Worm (Caenorhabditis elegans): ENCODE data around the gene Y113G7A.16.

Y113G7A.16 gene

DNA sequence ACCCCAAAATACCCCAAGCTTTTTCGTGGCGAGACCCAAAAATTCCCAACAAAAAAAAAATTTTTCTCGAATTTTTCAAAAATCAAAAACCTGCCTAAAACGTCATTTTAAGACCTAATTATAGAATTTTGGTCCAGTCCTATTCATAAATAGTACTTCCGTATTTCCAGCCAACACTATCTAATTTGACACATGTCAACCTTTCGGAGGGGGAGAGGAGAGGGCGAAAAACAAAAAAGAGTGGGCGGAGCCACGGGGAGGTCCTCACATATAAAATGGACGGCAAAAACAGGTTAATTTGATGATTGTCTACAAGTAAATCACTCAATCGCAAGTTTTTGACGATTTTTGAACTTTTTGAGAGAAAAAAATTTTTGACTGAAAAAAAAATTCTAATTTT lies at the start of gene Y113G7A.16:
Gene Y113G7A.16, plus strand, starts transcription at position 301 of the 400 bp plus-strand sequence.
- TF ChIP-seq ztf-23 (GFP tag; IDR thresholded peaks at IDR 0.05) (no peak), ztf-29 (GFP tag; IDR thresholded peaks at IDR 0.05) (no peak), tab-1 (GFP tag; IDR thresholded peaks at IDR 0.05) (no peak), med-1 (GFP tag; optimal IDR thresholded peaks at IDR 0.05; ENCODE audit: insufficient read depth) (no peak), ref-1 (GFP tag; conservative IDR thresholded peaks at IDR 0.05) (no peak), klf-2 (GFP tag; conservative IDR thresholded peaks at IDR 0.05) (no peak), T22C8.4 (GFP tag; IDR thresholded peaks at IDR 0.05) (no peak), cog-1 (tag; optimal IDR thresholded peaks at IDR 0.05) (no peak), flt-1 (GFP tag; IDR thresholded peaks at IDR 0.05) (no peak)

DNA sequence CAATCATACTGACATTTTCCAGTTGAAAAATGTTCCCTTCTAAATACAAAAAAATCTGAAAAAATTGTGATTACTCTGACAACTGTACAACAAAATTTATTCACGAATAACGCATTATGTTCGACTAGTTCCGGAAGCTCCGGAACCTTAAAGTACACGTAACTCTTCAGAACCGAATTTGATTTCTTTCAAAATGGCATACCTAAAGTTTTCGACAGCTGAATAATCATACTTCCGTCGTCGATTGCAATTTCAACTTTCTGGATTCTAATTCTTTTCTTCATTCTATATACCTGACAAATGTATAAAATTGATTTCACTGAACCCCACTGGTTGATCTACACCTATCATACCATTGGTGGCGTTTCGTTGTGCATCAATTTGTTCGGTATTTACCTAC lies 49.7 kb upstream of the Y113G7A.16 start, which contains the start of gene sri-67:
Gene sri-67, plus strand, starts transcription at position 301 of the 400 bp plus-strand sequence.
- no peak for TF ChIP-seq ref-1 (GFP tag; conservative IDR thresholded peaks at IDR 0.05)
- no peak for TF ChIP-seq cog-1 (tag; optimal IDR thresholded peaks at IDR 0.05)
- no peak for TF ChIP-seq ztf-23 (GFP tag; IDR thresholded peaks at IDR 0.05)
- TF ChIP-seq flt-1 (GFP tag; IDR thresholded peaks at IDR 0.05), result no peak
- TF ChIP-seq T22C8.4 (GFP tag; IDR thresholded peaks at IDR 0.05), result no peak
- no peak for TF ChIP-seq ztf-29 (GFP tag; IDR thresholded peaks at IDR 0.05)

DNA sequence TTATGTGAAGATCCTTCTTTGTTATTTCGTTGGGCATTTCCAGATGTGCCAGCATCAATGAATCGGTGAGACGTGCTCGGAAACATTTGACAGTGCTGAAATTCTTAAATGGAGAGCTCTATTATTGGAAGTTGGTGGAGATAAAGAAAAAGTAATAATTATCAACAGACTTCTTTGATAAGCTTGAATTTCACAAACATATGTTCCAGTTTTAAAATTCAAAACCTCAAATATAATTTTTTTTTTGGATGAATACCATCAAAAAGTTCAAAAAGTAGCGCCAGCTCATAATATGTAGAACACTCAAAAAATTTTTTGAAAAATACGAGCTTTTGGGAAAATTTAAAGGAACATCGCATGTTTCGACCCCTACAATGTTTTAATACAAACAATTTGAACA lies 43.3 kb upstream of the Y113G7A.16 start, which contains the start of gene Y60A3A.25:
Gene Y60A3A.25, minus strand, starts transcription at position 101 of the 400 bp plus-strand sequence.
- TF ChIP-seq ztf-23 (GFP tag; IDR thresholded peaks at IDR 0.05), result no peak
- no peak for TF ChIP-seq cog-1 (tag; optimal IDR thresholded peaks at IDR 0.05)
- TF ChIP-seq ref-1 (GFP tag; conservative IDR thresholded peaks at IDR 0.05), result no peak
- TF ChIP-seq tab-1 (GFP tag; IDR thresholded peaks at IDR 0.05), result no peak
- no peak for TF ChIP-seq med-1 (GFP tag; optimal IDR thresholded peaks at IDR 0.05; ENCODE audit: insufficient read depth)
- no peak for TF ChIP-seq ztf-29 (GFP tag; IDR thresholded peaks at IDR 0.05)
- TF ChIP-seq klf-2 (GFP tag; conservative IDR thresholded peaks at IDR 0.05), result no peak
- TF ChIP-seq flt-1 (GFP tag; IDR thresholded peaks at IDR 0.05), result no peak
- TF ChIP-seq T22C8.4 (GFP tag; IDR thresholded peaks at IDR 0.05), result no peak

DNA sequence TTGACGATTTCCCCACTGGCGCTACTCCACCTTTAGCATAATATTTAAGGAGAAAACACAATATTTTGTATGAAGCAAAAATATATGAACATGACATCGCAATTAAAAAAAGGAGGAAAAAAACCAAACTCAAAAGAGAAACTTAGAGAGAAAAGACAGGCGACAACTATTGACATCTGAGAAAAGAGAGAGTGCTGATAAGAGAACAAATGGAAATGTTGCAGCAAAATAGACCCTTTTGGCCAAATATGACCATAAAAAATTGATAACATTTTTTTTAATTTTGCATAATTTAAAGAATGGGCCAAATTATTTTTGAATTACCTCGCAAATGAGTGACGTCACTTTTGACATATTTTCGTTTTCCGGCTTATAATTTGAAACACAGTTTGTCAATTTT lies 42.7 kb upstream of the Y113G7A.16 start:
- TF ChIP-seq cog-1 (tag; optimal IDR thresholded peaks at IDR 0.05), result no peak
- TF ChIP-seq ref-1 (GFP tag; conservative IDR thresholded peaks at IDR 0.05), result no peak
- no peak for TF ChIP-seq ztf-23 (GFP tag; IDR thresholded peaks at IDR 0.05)
- no peak for TF ChIP-seq tab-1 (GFP tag; IDR thresholded peaks at IDR 0.05)
- TF ChIP-seq flt-1 (GFP tag; IDR thresholded peaks at IDR 0.05), result no peak
- TF ChIP-seq ztf-29 (GFP tag; IDR thresholded peaks at IDR 0.05), result no peak
- no peak for TF ChIP-seq med-1 (GFP tag; optimal IDR thresholded peaks at IDR 0.05; ENCODE audit: insufficient read depth)
- no peak for TF ChIP-seq T22C8.4 (GFP tag; IDR thresholded peaks at IDR 0.05)
- TF ChIP-seq klf-2 (GFP tag; conservative IDR thresholded peaks at IDR 0.05), result no peak

DNA sequence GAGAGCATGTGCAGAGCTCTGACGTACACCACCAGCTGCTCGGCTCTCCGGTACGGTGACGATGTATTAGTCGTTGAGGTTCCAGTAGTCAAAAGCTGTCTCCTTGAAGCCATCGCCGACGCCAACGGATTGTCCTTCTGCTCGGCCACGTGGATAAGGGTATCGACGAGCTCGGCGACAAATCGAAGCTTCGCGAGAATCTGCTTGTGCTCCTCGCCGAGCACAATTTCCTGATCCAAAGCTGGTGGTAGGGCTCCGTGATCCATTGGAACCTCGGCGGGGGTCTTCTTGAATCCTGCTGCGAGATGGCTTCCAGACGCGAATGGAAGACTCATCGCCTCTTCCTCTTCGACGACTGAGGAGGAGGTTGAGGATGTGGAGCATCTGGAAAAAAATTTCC lies 39.9 kb upstream of the Y113G7A.16 start:
- TF ChIP-seq klf-2 (GFP tag; conservative IDR thresholded peaks at IDR 0.05), result no peak
- no peak for TF ChIP-seq flt-1 (GFP tag; IDR thresholded peaks at IDR 0.05)
- no peak for TF ChIP-seq tab-1 (GFP tag; IDR thresholded peaks at IDR 0.05)
- no peak for TF ChIP-seq med-1 (GFP tag; optimal IDR thresholded peaks at IDR 0.05; ENCODE audit: insufficient read depth)

DNA sequence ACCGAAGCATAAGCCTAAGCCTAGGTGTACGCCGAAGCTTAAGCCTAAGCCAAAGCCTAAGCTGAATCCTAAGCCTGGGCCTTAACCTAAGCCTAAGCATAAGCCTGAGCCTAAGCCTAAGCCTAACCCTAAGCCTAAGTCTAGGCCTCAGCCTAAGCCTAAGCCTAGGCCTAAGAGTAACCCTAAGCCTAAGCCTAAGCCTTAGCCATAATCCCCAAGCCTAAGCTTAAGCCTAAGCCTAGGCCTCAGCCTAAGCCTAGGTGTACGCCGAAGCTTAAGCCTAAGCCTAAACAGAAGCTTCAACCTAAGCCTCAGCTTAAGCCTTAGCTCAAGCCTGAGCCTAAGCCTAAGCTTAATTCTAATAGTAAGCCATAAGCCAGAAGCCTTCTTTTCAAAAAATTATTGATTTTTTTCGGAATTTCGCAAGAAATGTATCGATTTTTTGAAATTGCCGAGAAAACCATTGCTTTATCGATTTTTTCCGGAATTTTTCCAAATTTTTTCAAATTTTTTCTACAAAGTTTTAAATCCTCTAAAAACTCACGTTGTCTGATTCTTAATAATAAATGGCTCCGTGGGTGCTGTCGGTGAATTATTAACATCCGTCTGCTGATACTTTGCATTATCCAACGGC lies 39.1 kb upstream of the Y113G7A.16 start:
- TF ChIP-seq T22C8.4 (GFP tag; IDR thresholded peaks at IDR 0.05) (peak; percentile 81), ztf-29 (GFP tag; IDR thresholded peaks at IDR 0.05) (peak; percentile 89; the same call in 1 of the 2 replicates), med-1 (GFP tag; optimal IDR thresholded peaks at IDR 0.05; ENCODE audit: insufficient read depth) (no peak)

DNA sequence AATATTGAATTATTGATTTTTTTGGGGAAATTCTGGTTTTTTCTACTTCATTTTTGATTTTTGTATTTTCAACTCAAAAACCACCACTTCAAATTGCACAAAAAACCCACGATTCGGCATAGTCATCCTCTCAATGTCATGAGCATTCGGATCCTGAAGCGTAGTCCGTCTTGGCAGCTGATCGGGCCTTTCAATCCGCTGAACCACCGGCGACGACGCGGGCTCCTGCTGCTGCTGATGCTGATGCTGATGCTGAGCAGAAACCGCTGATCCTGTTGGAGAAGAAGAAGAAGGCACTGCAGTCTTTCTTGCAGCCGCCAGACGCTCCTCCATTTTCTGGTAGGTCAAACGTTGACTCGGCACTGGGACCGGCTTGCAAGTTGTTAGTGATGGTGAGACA lies 38.3 kb upstream of the Y113G7A.16 start:
- TF ChIP-seq T22C8.4 (GFP tag; IDR thresholded peaks at IDR 0.05) (0 out of 2 replicates have a peak, but pooled peaks have one; percentile 36), ref-1 (GFP tag; conservative IDR thresholded peaks at IDR 0.05) (no peak)

DNA sequence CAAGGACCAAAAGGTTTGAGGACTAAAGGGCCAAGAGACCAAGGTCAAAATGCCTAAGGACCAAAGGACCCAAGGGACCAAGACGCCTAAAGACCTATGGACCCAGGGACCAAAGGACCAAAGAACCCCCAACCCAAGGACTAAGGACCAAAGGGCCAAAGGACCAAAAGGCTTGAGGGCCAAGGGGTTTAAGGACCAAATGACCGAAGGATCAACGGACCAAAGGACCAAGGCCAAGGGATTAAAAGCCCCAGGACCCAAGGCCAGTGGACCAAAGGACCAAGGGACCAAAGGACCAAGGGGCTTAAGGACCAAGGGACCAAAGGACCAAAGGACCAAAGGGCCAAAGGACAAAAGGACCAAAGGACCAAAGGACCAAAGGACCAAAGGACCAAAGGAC lies 37.6 kb upstream of the Y113G7A.16 start:
- no peak for TF ChIP-seq klf-2 (GFP tag; conservative IDR thresholded peaks at IDR 0.05)
- no peak for TF ChIP-seq cog-1 (tag; optimal IDR thresholded peaks at IDR 0.05)
- no peak for TF ChIP-seq tab-1 (GFP tag; IDR thresholded peaks at IDR 0.05)
- TF ChIP-seq ref-1 (GFP tag; conservative IDR thresholded peaks at IDR 0.05), result no peak
- TF ChIP-seq ztf-29 (GFP tag; IDR thresholded peaks at IDR 0.05), result no peak
- TF ChIP-seq flt-1 (GFP tag; IDR thresholded peaks at IDR 0.05), result no peak
- TF ChIP-seq T22C8.4 (GFP tag; IDR thresholded peaks at IDR 0.05), result no peak
- no peak for TF ChIP-seq ztf-23 (GFP tag; IDR thresholded peaks at IDR 0.05)
- TF ChIP-seq med-1 (GFP tag; optimal IDR thresholded peaks at IDR 0.05; ENCODE audit: insufficient read depth), result no peak

DNA sequence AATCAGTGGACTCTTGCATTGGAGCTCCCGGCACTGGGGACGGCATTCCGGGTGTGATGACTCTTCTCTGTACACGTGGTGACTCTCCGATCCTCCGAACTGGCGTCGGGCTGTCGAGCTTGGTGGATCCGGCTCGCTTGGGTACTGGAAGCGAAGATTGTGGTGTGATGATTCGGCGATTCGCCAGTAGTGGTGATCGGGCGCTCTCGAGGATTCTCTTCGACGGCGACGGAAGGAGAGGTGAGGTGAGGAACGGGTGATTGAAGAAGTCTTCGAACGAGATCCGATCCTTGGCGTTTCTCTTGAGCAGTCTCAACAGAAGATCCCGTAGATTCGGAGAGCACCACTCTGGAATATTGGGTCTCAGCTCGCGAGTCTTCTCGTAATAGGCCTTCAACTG lies 36.7 kb upstream of the Y113G7A.16 start:
- TF ChIP-seq ztf-23 (GFP tag; IDR thresholded peaks at IDR 0.05) (no peak), ztf-29 (GFP tag; IDR thresholded peaks at IDR 0.05) (no peak), tab-1 (GFP tag; IDR thresholded peaks at IDR 0.05) (no peak), ref-1 (GFP tag; conservative IDR thresholded peaks at IDR 0.05) (no peak)

DNA sequence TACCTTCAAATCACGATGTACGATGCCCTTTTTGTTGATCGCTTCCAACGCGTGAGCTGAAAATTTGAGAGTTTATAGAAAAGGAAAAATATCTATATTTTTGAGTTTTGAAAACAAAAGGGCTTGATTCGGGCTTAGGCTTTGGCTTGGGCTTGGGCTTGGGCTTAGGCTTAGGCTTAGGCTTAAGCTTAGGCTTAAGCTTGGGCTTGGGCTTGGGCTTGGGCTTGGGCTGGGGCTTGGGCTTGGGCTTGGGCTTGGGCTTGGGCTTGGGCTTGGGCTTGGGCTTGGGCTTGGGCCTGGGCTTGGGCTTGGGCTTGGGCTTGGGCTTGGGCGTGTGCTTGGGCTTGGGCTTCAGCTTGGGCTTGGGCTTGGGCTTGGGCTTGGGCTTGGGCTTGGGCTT lies 35.2 kb upstream of the Y113G7A.16 start:
- TF ChIP-seq ztf-29 (GFP tag; IDR thresholded peaks at IDR 0.05) (peak; percentile 76; the same call in 1 of the 2 replicates), flt-1 (GFP tag; IDR thresholded peaks at IDR 0.05) (no peak)

DNA sequence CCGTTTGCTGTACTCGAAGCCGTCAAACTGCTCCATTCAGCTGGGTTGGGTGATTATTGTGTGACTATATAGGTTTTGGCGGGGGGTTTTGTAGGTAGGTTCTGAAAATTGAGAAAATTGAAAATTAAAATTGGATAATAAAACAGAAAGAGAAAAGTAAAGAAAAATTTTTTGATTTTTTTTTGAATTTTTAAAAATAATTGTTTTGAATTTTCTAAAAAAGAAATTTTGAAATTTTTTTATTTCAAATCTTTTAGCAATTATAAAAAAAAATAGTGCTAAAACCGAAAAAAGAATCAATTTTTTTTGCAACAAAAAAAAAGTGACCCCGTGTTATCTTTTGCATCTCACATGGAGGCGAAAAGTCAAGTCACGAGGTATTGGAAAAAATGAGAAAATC lies 33.0 kb upstream of the Y113G7A.16 start, which contains the start of gene unc-51:
Gene unc-51, minus strand, starts transcription at position 101 of the 400 bp plus-strand sequence.
- no peak for TF ChIP-seq ztf-29 (GFP tag; IDR thresholded peaks at IDR 0.05)
- no peak for TF ChIP-seq klf-2 (GFP tag; conservative IDR thresholded peaks at IDR 0.05)
- no peak for TF ChIP-seq cog-1 (tag; optimal IDR thresholded peaks at IDR 0.05)
- no peak for TF ChIP-seq ref-1 (GFP tag; conservative IDR thresholded peaks at IDR 0.05)
- no peak for TF ChIP-seq ztf-23 (GFP tag; IDR thresholded peaks at IDR 0.05)
- TF ChIP-seq tab-1 (GFP tag; IDR thresholded peaks at IDR 0.05), result no peak
- no peak for TF ChIP-seq med-1 (GFP tag; optimal IDR thresholded peaks at IDR 0.05; ENCODE audit: insufficient read depth)
- no peak for TF ChIP-seq T22C8.4 (GFP tag; IDR thresholded peaks at IDR 0.05)
- no peak for TF ChIP-seq flt-1 (GFP tag; IDR thresholded peaks at IDR 0.05)
